Worm (Caenorhabditis elegans): ENCODE results near the gene eif-2Bepsilon.

The eif-2Bepsilon gene

DNA sequence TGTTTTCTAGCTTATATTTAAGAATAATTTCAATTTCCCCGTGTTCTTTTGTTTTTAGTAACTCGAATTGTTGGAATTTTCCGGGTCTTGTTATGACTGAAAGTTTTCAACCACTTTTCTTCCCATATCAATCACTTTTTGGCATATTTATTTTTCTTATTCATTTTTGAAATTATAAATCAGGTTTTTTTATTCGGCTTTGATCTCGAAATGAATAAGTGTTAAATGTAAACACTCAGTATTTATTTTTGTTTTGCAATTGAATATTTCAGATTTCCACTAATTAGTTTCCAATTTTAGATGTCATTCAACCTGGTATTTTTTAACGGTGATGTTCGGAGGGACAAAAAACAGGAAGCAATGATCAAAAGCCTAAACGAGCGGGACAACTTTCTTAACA lies 2.9 kb downstream of the eif-2Bepsilon start, which contains the start of gene etc-1:
Gene etc-1 (plus strand): TSS at position 301 of the 400 bp plus-strand sequence.
- TF ChIP-seq eor-1 (tag; optimal IDR thresholded peaks at IDR 0.05) (no peak), lsy-12 (tag; optimal IDR thresholded peaks at IDR 0.05) (no peak), ceh-16 (tag; optimal IDR thresholded peaks at IDR 0.05) (no peak), daf-12 (tag; optimal IDR thresholded peaks at IDR 0.05) (no peak), R02D3.7 (tag; optimal IDR thresholded peaks at IDR 0.05) (no peak), nhr-77 (tag; optimal IDR thresholded peaks at IDR 0.05) (no peak)

DNA sequence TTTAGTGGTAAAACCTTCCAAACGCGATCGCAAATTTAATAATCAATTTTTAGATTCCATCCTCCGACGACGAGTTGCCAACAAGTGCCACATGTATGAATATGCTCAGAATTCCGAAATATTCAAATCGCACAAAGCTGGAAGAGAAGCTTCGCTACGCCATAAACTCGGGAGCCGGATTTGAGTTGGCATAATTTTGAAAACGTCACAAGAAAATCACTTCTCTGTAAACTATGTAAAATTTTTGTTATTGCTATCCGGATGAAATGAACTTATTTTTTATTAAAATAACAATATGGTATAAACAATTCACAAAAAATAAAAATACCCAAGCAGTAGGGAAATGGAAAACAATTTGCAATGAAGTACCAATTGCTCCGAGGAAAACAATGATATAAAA lies 7.2 kb downstream of the eif-2Bepsilon start:
- TF ChIP-seq pqm-1 (tag; optimal IDR thresholded peaks at IDR 0.05) = no peak
- no peak for TF ChIP-seq nhr-12 (tag; optimal IDR thresholded peaks at IDR 0.05)
- TF ChIP-seq unc-62 (GFP tag; optimal IDR thresholded peaks at IDR 0.05) = no peak
- no peak for TF ChIP-seq snpc-4 (tag; optimal IDR thresholded peaks at IDR 0.05)

DNA sequence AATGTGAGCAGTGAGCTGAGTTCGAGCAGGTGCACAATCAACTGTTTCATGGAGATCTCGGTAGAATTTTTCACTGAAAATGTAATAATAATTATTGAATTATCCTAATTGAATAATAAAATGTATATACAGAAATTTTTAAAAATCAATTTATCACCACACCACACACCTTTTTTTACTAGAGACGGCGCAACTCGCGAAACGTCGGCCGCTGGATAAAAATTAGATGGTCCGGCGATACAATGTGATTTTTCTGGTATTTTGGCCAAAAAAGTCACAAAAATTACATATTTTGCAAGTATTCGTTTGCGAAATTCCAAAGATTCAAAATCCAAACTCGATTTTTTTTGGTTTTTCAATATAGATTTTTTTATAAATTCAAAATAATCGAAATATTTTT lies 9.2 kb downstream of the eif-2Bepsilon start:
- TF ChIP-seq snpc-4 (tag; optimal IDR thresholded peaks at IDR 0.05) (peak; percentile 14), pha-4 (tag; optimal IDR thresholded peaks at IDR 0.05) (no peak)

DNA sequence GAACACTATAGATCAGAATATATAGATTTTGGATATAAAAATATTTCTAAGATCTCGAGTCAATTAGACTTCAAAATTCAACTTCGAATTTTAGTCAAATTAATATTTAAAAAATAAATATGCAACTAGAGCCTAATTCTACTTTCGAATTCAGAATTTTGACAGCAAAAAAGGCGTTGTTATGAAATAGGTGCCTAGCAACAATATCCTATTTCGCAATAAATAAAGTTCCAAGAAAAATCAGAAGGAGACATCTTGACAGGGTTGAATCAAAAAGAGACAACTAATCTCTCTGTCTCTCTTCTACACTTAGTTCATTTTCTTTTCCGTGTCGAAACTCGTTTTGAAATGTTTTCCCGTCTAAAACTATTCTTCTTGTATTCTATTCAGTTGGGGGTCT lies 13.7 kb downstream of the eif-2Bepsilon start:
- TF ChIP-seq nhr-25 (tag; optimal IDR thresholded peaks at IDR 0.05) = peak; percentile 1
- TF ChIP-seq fos-1 (tag; optimal IDR thresholded peaks at IDR 0.05) = no peak
- peak; percentile 17 for TF ChIP-seq nhr-23 (tag; optimal IDR thresholded peaks at IDR 0.05)

DNA sequence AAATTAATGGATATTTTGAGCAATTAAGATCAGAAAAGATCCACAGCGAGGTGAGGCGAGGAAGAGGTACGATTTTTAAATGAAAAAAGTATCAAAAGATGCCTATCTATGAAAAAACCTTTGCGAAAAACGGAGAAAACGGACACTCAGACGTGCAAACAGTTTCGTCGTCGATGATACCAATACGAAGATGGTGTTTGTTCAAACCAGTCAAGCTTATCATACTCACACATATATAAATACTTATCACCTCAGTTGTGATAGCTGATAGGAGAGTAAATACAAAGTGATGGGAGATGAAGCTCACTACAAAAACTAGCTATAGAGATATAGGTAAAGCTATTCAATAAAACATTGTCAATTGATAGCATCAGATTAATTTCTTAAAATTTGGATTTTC lies 18.1 kb downstream of the eif-2Bepsilon start:
- TF ChIP-seq fkh-10 (GFP tag; optimal IDR thresholded peaks at IDR 0.05) = no peak
- no peak for TF ChIP-seq fkh-2 (tag; optimal IDR thresholded peaks at IDR 0.05)
- no peak for TF ChIP-seq ceh-28 (tag; optimal IDR thresholded peaks at IDR 0.05)
- TF ChIP-seq tbx-2 (tag; optimal IDR thresholded peaks at IDR 0.05) = no peak
- TF ChIP-seq unc-39 (tag; optimal IDR thresholded peaks at IDR 0.05) = no peak
- TF ChIP-seq nhr-67 (tag; optimal IDR thresholded peaks at IDR 0.05) = no peak
- TF ChIP-seq pqm-1 (tag; optimal IDR thresholded peaks at IDR 0.05) = peak; percentile 6
- TF ChIP-seq ceh-16 (tag; optimal IDR thresholded peaks at IDR 0.05) = no peak
- TF ChIP-seq nhr-76 (tag; optimal IDR thresholded peaks at IDR 0.05) = no peak
- TF ChIP-seq nhr-25 (tag; optimal IDR thresholded peaks at IDR 0.05) = no peak
- no peak for TF ChIP-seq snpc-4 (tag; optimal IDR thresholded peaks at IDR 0.05)
- TF ChIP-seq pha-4 (tag; optimal IDR thresholded peaks at IDR 0.05) = peak; percentile 24
- TF ChIP-seq ztf-11 (tag; optimal IDR thresholded peaks at IDR 0.05) = no peak
- no peak for TF ChIP-seq nfya-1 (tag; optimal IDR thresholded peaks at IDR 0.05; ENCODE audit: insufficient read depth)
- no peak for TF ChIP-seq nhr-43 (tag; optimal IDR thresholded peaks at IDR 0.05; ENCODE audit: poor library complexity, severe bottlenecking)
- TF ChIP-seq nhr-77 (tag; optimal IDR thresholded peaks at IDR 0.05) = no peak
- TF ChIP-seq ztf-4 (tag; optimal IDR thresholded peaks at IDR 0.05) = no peak
- TF ChIP-seq elt-2 (tag; optimal IDR thresholded peaks at IDR 0.05) = peak; percentile 63
- TF ChIP-seq skn-1 (tag; optimal IDR thresholded peaks at IDR 0.05) = no peak
- no peak for TF ChIP-seq elt-3 (tag; optimal IDR thresholded peaks at IDR 0.05)
- TF ChIP-seq fos-1 (tag; optimal IDR thresholded peaks at IDR 0.05) = no peak
- TF ChIP-seq ZK546.5 (tag; optimal IDR thresholded peaks at IDR 0.05) = no peak
- TF ChIP-seq lin-39 (tag; optimal IDR thresholded peaks at IDR 0.05) = no peak
- TF ChIP-seq aly-2 (tag; optimal IDR thresholded peaks at IDR 0.05) = no peak
- TF ChIP-seq nhr-237 (tag; optimal IDR thresholded peaks at IDR 0.05) = no peak
- TF ChIP-seq mml-1 (tag; optimal IDR thresholded peaks at IDR 0.05) = no peak

DNA sequence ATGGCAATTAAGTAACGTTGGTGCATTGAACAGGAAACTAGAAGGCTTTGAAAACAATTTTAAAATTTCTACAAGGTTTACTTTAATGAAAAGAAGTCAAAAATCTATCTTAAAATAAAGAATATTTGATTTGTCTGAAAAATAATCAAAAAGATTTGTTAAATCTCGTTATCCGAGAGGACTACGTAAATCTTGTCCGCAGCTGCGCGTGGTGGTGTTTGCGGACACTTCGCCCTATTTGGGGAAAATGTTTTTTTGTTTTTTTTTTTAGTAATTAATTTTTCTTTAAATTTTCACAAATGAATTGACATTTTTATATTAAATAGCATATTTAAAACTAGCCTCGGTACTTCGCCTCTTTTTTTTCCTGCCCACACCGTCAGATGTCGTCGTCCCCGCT lies 22.3 kb downstream of the eif-2Bepsilon start:
- TF ChIP-seq lin-15B (tag; optimal IDR thresholded peaks at IDR 0.05) (peak; percentile 49), nfya-1 (tag; optimal IDR thresholded peaks at IDR 0.05; ENCODE audit: insufficient read depth) (peak; percentile 60), R02D3.7 (tag; optimal IDR thresholded peaks at IDR 0.05) (peak; percentile 28), snpc-4 (tag; optimal IDR thresholded peaks at IDR 0.05) (peak; percentile 49), lin-39 (tag; optimal IDR thresholded peaks at IDR 0.05) (peak; percentile 46), ZK546.5 (tag; optimal IDR thresholded peaks at IDR 0.05) (no peak), hmg-11 (tag; optimal IDR thresholded peaks at IDR 0.05) (peak; percentile 55), zag-1 (tag; optimal IDR thresholded peaks at IDR 0.05) (no peak), nhr-43 (tag; optimal IDR thresholded peaks at IDR 0.05; ENCODE audit: poor library complexity, severe bottlenecking) (peak; percentile 50), egl-5 (tag; optimal IDR thresholded peaks at IDR 0.05) (peak; percentile 63), jun-1 (tag; optimal IDR thresholded peaks at IDR 0.05) (no peak)

Measured in whole organism, L3 larva.